Fruit fly (Drosophila melanogaster) whole organism, wandering third instar larva: Measurements from ENCODE around the gene Cpr78Ca.

Experiments
- Dfd ChIP-seq: fragments of >200 bp; optimal IDR thresholded peaks from 2 replicates; lab custom pipeline; 2017; ENCODE audit warnings: missing biosample characterization, missing genetic modification characterization
- Dif ChIP-seq: fragments of 200-275, 200-300 bp; sonication (Bioruptor generic); optimal IDR thresholded peaks from 2 replicates; lab custom pipeline; 2018; ENCODE audit warnings: missing biosample characterization, missing genetic modification characterization; ENCODE audit not compliant: partially characterized antibody
- HLH106 ChIP-seq: fragments of 200-800 bp; optimal IDR thresholded peaks from 3 replicates; lab custom pipeline; 2019; ENCODE audit warnings: missing biosample characterization, mild to moderate bottlenecking, missing genetic modification characterization, moderate library complexity
- Hr78 ChIP-seq: fragments of >200 bp; optimal IDR thresholded peaks from 2 replicates; lab custom pipeline; 2017; ENCODE audit warnings: missing biosample characterization, missing genetic modification characterization
- Hr83 ChIP-seq: fragments of 200-300 bp; sonication (Bioruptor generic); optimal IDR thresholded peaks from 2 replicates; lab custom pipeline; 2016; ENCODE audit warnings: missing biosample characterization, mild to moderate bottlenecking, missing genetic modification characterization, moderate library complexity; ENCODE audit not compliant: poor library complexity, severe bottlenecking
- Myc ChIP-seq: fragments of >200 bp; optimal IDR thresholded peaks from 2 replicates; lab custom pipeline; 2017
- OdsH ChIP-seq: fragments of 200-800 bp; sonication (Bioruptor generic); optimal IDR thresholded peaks from 2 replicates; lab custom pipeline; 2016; ENCODE audit warnings: missing biosample characterization, mild to moderate bottlenecking, missing genetic modification characterization
- Vsx2 ChIP-seq: fragments of 200-300, 225-300 bp; sonication (Bioruptor generic); optimal IDR thresholded peaks from 2 replicates; lab custom pipeline; 2018; ENCODE audit warnings: missing biosample characterization, missing genetic modification characterization; ENCODE audit not compliant: partially characterized antibody
- br ChIP-seq: fragments of 200-800 bp; sonication (Bioruptor generic); optimal IDR thresholded peaks from 2 replicates; lab custom pipeline; 2016; ENCODE audit warnings: missing biosample characterization, missing genetic modification characterization
- ey ChIP-seq: fragments of 200-800 bp; sonication (Bioruptor generic); optimal IDR thresholded peaks from 2 replicates; lab custom pipeline; 2016; ENCODE audit warnings: missing biosample characterization, missing genetic modification characterization
- lola ChIP-seq: fragments of >200 bp; optimal IDR thresholded peaks from 2 replicates; lab custom pipeline; 2017; ENCODE audit warnings: missing biosample characterization, missing genetic modification characterization
- sv ChIP-seq: fragments of 200-800 bp; sonication (Bioruptor generic); optimal IDR thresholded peaks from 3 replicates; lab custom pipeline; 2016; ENCODE audit warnings: missing biosample characterization, missing genetic modification characterization
- usp ChIP-seq: fragments of >200 bp; optimal IDR thresholded peaks from 2 replicates; lab custom pipeline; 2017; ENCODE audit warnings: missing biosample characterization, missing genetic modification characterization

DNA sequence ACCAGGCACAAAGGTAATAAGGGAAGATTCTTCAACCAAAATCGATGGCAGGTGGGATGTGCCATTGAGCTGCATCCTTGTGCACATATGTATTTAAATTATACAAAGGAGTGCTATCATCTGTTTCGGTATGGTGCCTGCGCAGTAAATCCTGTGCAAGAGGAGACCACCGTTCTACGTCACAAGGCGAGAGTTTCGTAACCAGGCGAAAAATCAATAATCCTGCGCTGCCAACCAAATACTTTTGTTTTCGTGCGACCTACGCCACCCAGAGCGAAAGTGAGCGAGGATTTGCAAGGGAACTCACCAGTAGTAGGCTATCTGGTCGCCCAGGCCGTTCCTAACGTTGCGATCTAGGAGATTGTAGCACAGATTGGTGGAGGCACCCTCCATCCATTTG lies 13.4 kb downstream of the Cpr78Ca start:
- TF ChIP-seq usp: no peak
- TF ChIP-seq Myc: no peak
- no peak for TF ChIP-seq sv (GFP tag; lab: Kevin White, UChicago)
- TF ChIP-seq ey (GFP tag; lab: Kevin White, UChicago): no peak
- TF ChIP-seq Dfd (GFP tag; lab: Kevin White, UChicago): no peak
- no peak for TF ChIP-seq Dif (GFP tag; lab: Kevin White, UChicago)
- TF ChIP-seq lola (GFP tag; lab: Kevin White, UChicago): no peak
- TF ChIP-seq Vsx2 (GFP tag; lab: Kevin White, UChicago): no peak
- no peak for TF ChIP-seq Hr83 (GFP tag; lab: Kevin White, UChicago)
- TF ChIP-seq HLH106: no peak
- TF ChIP-seq Hr78: no peak
- TF ChIP-seq br (GFP tag; lab: Kevin White, UChicago): no peak
- no peak for TF ChIP-seq OdsH (GFP tag; lab: Kevin White, UChicago)
